Fruit fly (Drosophila melanogaster) whole organism, wandering third instar larva: ENCODE data around the gene Pkd2.

Experiments used
- CG9705 ChIP-seq: fragments of 200-800 bp; sonication (Bioruptor generic); optimal IDR thresholded peaks from 2 replicates; lab custom pipeline; 2018; ENCODE audit warnings: missing biosample characterization, mild to moderate bottlenecking, missing genetic modification characterization
- Hnf4 ChIP-seq: fragments of 200-800 bp; sonication (Bioruptor generic); optimal IDR thresholded peaks from 2 replicates; lab custom pipeline; 2016; ENCODE audit warnings: missing biosample characterization, mild to moderate bottlenecking, missing genetic modification characterization
- N ChIP-seq: fragments of >200 bp; optimal IDR thresholded peaks from 2 replicates; lab custom pipeline; 2018; ENCODE audit warnings: missing biosample characterization, missing external identifiers, missing genetic modification characterization
- Rel ChIP-seq, 2 experiments: fragments of 200-800 bp; sonication (Bioruptor generic) in 1 of 2; optimal IDR thresholded peaks; 2 replicates in 1 of 2; 3 replicates in 1 of 2; lab custom pipeline; 2016 to 2019; ENCODE audit warnings: mild to moderate bottlenecking in 2 of 2, missing biosample characterization in 2 of 2, missing genetic modification characterization in 2 of 2, moderate library complexity in 1 of 2
- Vsx2 ChIP-seq: fragments of 200-300, 225-300 bp; sonication (Bioruptor generic); optimal IDR thresholded peaks from 2 replicates; lab custom pipeline; 2018; ENCODE audit warnings: missing biosample characterization, missing genetic modification characterization; ENCODE audit not compliant: partially characterized antibody
- br ChIP-seq: fragments of 200-800 bp; sonication (Bioruptor generic); optimal IDR thresholded peaks from 2 replicates; lab custom pipeline; 2016; ENCODE audit warnings: missing biosample characterization, missing genetic modification characterization
- brk ChIP-seq: fragments of 200-800 bp; sonication (Bioruptor generic); optimal IDR thresholded peaks from 2 replicates; lab custom pipeline; 2016; ENCODE audit warnings: missing biosample characterization, mild to moderate bottlenecking, missing genetic modification characterization
- h ChIP-seq: fragments of 200-800 bp; sonication (Bioruptor generic); optimal IDR thresholded peaks from 3 replicates; lab custom pipeline; 2016; ENCODE audit warnings: missing biosample characterization, mild to moderate bottlenecking, missing genetic modification characterization
- psq ChIP-seq: fragments of 200-800 bp; sonication (Bioruptor generic); optimal IDR thresholded peaks from 3 replicates; lab custom pipeline; 2017; ENCODE audit warnings: missing biosample characterization, mild to moderate bottlenecking, missing genetic modification characterization, moderate library complexity
- rgr ChIP-seq: fragments of 200-800 bp; sonication (Bioruptor generic); optimal IDR thresholded peaks from 3 replicates; lab custom pipeline; 2016; ENCODE audit warnings: missing biosample characterization, mild to moderate bottlenecking, missing genetic modification characterization

- TF ChIP-seq rgr (GFP tag; lab: Kevin White, UChicago) (peak; percentile 65), CG9705 (GFP tag; lab: Kevin White, UChicago) (no peak), Rel (GFP tag; optimal IDR thresholded peaks at IDR 0.05; lab: Kevin White, UChicago) (no peak), Rel (tag; optimal IDR thresholded peaks at IDR 0.05; lab: Kevin White, UChicago) (peak; percentile 83), Hnf4 (peak; percentile 51), N (no peak), psq (GFP tag; lab: Kevin White, UChicago) (peak; percentile 77), Vsx2 (no peak), h (GFP tag; lab: Kevin White, UChicago) (peak; percentile 52), br (GFP tag; lab: Kevin White, UChicago) (peak; percentile 45), brk (no peak)
These were observed 29.5 kb downstream of the Pkd2 start, which contains the start of the genes CG5446 and Trm1 for dm6 chr2L:12427487-12428101.
